Fruit fly (Drosophila melanogaster): ENCODE data around the gene Pgm1.

Gene Pgm1

DNA sequence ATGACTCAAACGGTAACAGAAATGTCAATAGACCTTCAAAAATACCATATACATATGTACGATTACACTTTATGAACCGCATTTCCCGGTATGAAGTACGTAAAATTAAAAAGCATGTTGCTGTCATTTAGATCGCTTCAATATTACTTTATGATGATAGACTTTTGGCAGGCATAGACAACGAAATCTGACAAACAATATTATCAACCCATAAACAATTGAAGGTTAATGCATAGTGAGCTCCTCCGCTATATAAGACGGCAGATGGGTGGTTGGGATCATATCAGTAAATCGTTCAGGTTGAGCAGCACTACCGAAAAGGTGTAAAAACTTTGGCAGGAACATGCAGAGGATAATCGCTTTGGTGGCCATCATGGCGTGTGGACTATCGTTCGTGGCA, 44.6 kb downstream of the Pgm1 start, which contains the start of gene CG13075:
TSS of gene CG13075 (plus strand) at position 301 of the 400 bp plus-strand sequence.
- TF ChIP-seq ttk (optimal IDR thresholded peaks at IDR 0.05): no peak
- no peak for TF ChIP-seq h (optimal IDR thresholded peaks at IDR 0.05)
- TF ChIP-seq psq (optimal IDR thresholded peaks at IDR 0.05): no peak
- TF ChIP-seq Sin3A (optimal IDR thresholded peaks at IDR 0.05): no peak
- TF ChIP-seq Myc (optimal IDR thresholded peaks at IDR 0.05): no peak
- TF ChIP-seq insv (optimal IDR thresholded peaks at IDR 0.05): no peak

DNA sequence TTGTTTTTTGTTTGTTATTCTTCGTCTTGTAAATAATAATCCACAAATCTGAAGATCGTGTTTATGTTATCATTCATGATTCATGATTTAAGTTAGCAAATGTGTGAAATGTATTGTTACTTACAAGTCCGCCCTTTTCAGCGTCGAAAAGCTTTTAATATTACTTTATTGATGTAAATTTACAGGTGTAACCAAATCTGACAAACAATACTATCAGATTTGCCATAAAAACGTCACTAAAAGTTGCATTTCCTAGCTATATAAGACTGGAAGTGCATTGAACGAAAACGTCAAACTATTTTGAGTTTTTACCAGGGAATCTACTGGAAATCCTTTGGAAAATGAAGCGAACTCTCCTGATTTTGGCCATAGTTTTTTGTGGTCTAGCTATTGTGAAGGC, 46.1 kb downstream of the Pgm1 start, which contains the start of gene CG33258:
TSS of gene CG33258 (plus strand) at position 301 of the 400 bp plus-strand sequence.
- TF ChIP-seq Sin3A (optimal IDR thresholded peaks at IDR 0.05): no peak
- TF ChIP-seq h (optimal IDR thresholded peaks at IDR 0.05): no peak
- no peak for TF ChIP-seq psq (optimal IDR thresholded peaks at IDR 0.05)
- TF ChIP-seq insv (optimal IDR thresholded peaks at IDR 0.05): no peak
- no peak for TF ChIP-seq ttk (optimal IDR thresholded peaks at IDR 0.05)
- no peak for TF ChIP-seq Myc (optimal IDR thresholded peaks at IDR 0.05)
